Worm (Caenorhabditis elegans): ENCODE data around the gene cest-33.

DNA sequence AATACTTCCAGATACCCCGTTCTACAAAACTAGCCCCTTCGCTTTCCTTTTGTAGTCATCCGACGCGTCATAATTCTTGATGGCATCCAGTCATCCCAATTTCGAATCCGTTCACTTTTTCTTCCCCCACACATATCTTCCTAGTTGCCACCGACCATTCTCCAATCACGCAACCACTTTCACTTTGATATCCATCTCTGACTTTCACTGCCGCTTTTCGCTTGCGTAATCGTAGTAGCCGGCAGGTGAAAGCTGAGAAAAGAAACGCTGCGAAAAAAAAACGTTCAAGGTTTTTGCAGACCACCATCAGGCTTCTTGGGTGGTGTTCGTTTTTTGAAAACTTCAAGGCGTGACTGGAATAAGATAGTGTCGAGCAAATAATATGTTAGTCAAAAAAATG is 13.1 kb downstream of the cest-33 start:
- TF ChIP-seq nhr-11 (tag; optimal IDR thresholded peaks at IDR 0.05) (no peak), ama-1 (optimal IDR thresholded peaks at IDR 0.05) (no peak), nhr-12 (tag; optimal IDR thresholded peaks at IDR 0.05) (no peak), blmp-1 (tag; optimal IDR thresholded peaks at IDR 0.05; ENCODE audit: insufficient read depth) (peak; percentile 99)

Measured in whole organism, L2 larva.